Fruit fly (Drosophila melanogaster): ENCODE data around the gene CG11854.

CG11854 gene

dm6 chr3R:25247379-25247869 is 5.6 kb downstream of the CG11854 start, which contains the start of the genes RpS27 and Nup37 (continued):
- TF ChIP-seq Hr51 (GFP tag; optimal IDR thresholded peaks at IDR 0.05), result peak; percentile 92 to 99
- peak; percentile 99 for TF ChIP-seq Mad (GFP tag; optimal IDR thresholded peaks at IDR 0.05)
- TF ChIP-seq CG31365 (tag; optimal IDR thresholded peaks at IDR 0.05), result peak; percentile 92
- TF ChIP-seq BEAF-32 (GFP tag; optimal IDR thresholded peaks at IDR 0.05), result peak; percentile 67
- peak; percentile 93 for TF ChIP-seq Nf-YA (GFP tag; IDR thresholded peaks at IDR 0.05)
- peak; percentile 83 for TF ChIP-seq CG7745 (tag; optimal IDR thresholded peaks at IDR 0.05)
- peak; percentile 84 for TF ChIP-seq CG11696 (GFP tag; IDR thresholded peaks at IDR 0.05)
- peak; percentile 84 for TF ChIP-seq CG10321 (GFP tag; IDR thresholded peaks at IDR 0.05)
- peak; percentile 96 for TF ChIP-seq Mrtf (GFP tag; IDR thresholded peaks at IDR 0.05)
- TF ChIP-seq CG10462 (GFP tag; optimal IDR thresholded peaks at IDR 0.05), result peak; percentile 93
- peak; percentile 99 for TF ChIP-seq CG11247 (GFP tag; IDR thresholded peaks at IDR 0.05)
- peak; percentile 89 for TF ChIP-seq sim (GFP tag; IDR thresholded peaks at IDR 0.05)
- TF ChIP-seq CG11560 (tag; IDR thresholded peaks at IDR 0.05), result peak; percentile 89
- TF ChIP-seq CG9215 (GFP tag; IDR thresholded peaks at IDR 0.05), result peak; percentile 91
- peak; percentile 41; the same call in 1 of the 2 replicates for TF ChIP-seq amos (GFP tag; IDR thresholded peaks at IDR 0.05; ENCODE audit: partially characterized antibody)
- peak; percentile 99 for TF ChIP-seq shn (GFP tag; optimal IDR thresholded peaks at IDR 0.05)
- TF ChIP-seq CG31224 (GFP tag; IDR thresholded peaks at IDR 0.05), result peak; percentile 93
- TF ChIP-seq CG6272 (GFP tag; IDR thresholded peaks at IDR 0.05), result peak; percentile 91
- TF ChIP-seq phol (tag; optimal IDR thresholded peaks at IDR 0.05), result peak; percentile 97
- no peak for TF ChIP-seq prd (optimal IDR thresholded peaks at IDR 0.05)
- peak; percentile 91 for TF ChIP-seq prd (GFP tag; IDR thresholded peaks at IDR 0.05)
- peak; percentile 62 for TF ChIP-seq Xrp1 (GFP tag; IDR thresholded peaks at IDR 0.05)
- TF ChIP-seq Drgx (GFP tag; IDR thresholded peaks at IDR 0.05), result peak; percentile 75
- TF ChIP-seq CG11723 (GFP tag; optimal IDR thresholded peaks at IDR 0.05), result peak; percentile 99
- TF ChIP-seq CG3995 (GFP tag; optimal IDR thresholded peaks at IDR 0.05), result peak; percentile 89
- TF ChIP-seq Bdp1 (GFP tag; optimal IDR thresholded peaks at IDR 0.05), result peak; percentile 94
- TF ChIP-seq CG8944 (GFP tag; optimal IDR thresholded peaks at IDR 0.05), result peak; percentile 98
- peak; percentile 86 for TF ChIP-seq Hmx (GFP tag; optimal IDR thresholded peaks at IDR 0.05)
- peak; percentile 99 for TF ChIP-seq CG17361 (GFP tag; IDR thresholded peaks at IDR 0.05)
- peak; percentile 96 for TF ChIP-seq cato (GFP tag; optimal IDR thresholded peaks at IDR 0.05; ENCODE audit: borderline replicate concordance)
- TF ChIP-seq Rx (GFP tag; IDR thresholded peaks at IDR 0.05), result peak; percentile 98
- TF ChIP-seq Doc3 (GFP tag; IDR thresholded peaks at IDR 0.05; ENCODE audit: partially characterized antibody), result no peak
- TF ChIP-seq sens (GFP tag), result peak; percentile 99
- TF ChIP-seq run (tag; optimal IDR thresholded peaks at IDR 0.05), result peak; percentile 90
- TF ChIP-seq exex (tag; optimal IDR thresholded peaks at IDR 0.05), result peak; percentile 88
- peak; percentile 100 for TF ChIP-seq mirr (GFP tag; optimal IDR thresholded peaks at IDR 0.05)
- no peak for TF ChIP-seq Dfd (GFP tag; optimal IDR thresholded peaks at IDR 0.05)
- peak; percentile 99 for TF ChIP-seq Hmr (GFP tag; optimal IDR thresholded peaks at IDR 0.05)
- TF ChIP-seq CG9437 (GFP tag; optimal IDR thresholded peaks at IDR 0.05), result peak; percentile 94
- peak; percentile 96 for TF ChIP-seq gt (GFP tag; IDR thresholded peaks at IDR 0.05)
- peak; percentile 94 for TF ChIP-seq E2f1 (GFP tag; IDR thresholded peaks at IDR 0.05)
- TF ChIP-seq Ets65A (GFP tag), result peak; percentile 100
- TF ChIP-seq CG32767 (GFP tag; IDR thresholded peaks at IDR 0.05), result peak; percentile 80
- peak; percentile 98 for TF ChIP-seq Camta (GFP tag; optimal IDR thresholded peaks at IDR 0.05)
- TF ChIP-seq cg (GFP tag; optimal IDR thresholded peaks at IDR 0.05), result no peak
- peak; percentile 99 for TF ChIP-seq NK7.1 (GFP tag; optimal IDR thresholded peaks at IDR 0.05)
- no peak for TF ChIP-seq hb (GFP tag; IDR thresholded peaks at IDR 0.05; ENCODE audit: partially characterized antibody)
- peak; percentile 90 for TF ChIP-seq ERR (GFP tag; optimal IDR thresholded peaks at IDR 0.05)
- no peak; the same call in 1 of the 2 replicates for TF ChIP-seq dan (GFP tag; IDR thresholded peaks at IDR 0.05)
- peak; percentile 92 for TF ChIP-seq Oaz (GFP tag; IDR thresholded peaks at IDR 0.05)
- no peak for TF ChIP-seq cad (GFP tag; optimal IDR thresholded peaks at IDR 0.05)
- TF ChIP-seq CG42726 (GFP tag; IDR thresholded peaks at IDR 0.05; ENCODE audit: partially characterized antibody), result no peak
